Fruit fly (Drosophila melanogaster) whole organism: ENCODE results near the gene Ufl1.

Experiments used
- Dll ChIP-seq: fragments of >200 bp; optimal IDR thresholded peaks from 2 replicates; lab custom pipeline; 2017
- EcR ChIP-seq, 2 experiments: fragments of >200 bp; optimal IDR thresholded peaks; 2 replicates each; lab custom pipeline; 2017; ENCODE audit warnings: missing biosample characterization in 2 of 2, missing genetic modification characterization in 2 of 2, missing genetic modification reagents in 2 of 2
- usp ChIP-seq: fragments of >200 bp; optimal IDR thresholded peaks from 2 replicates; lab custom pipeline; 2017; ENCODE audit warnings: missing biosample characterization, missing genetic modification characterization, mixed read lengths

- TF ChIP-seq Dll (lab: Kevin White, UChicago) (no peak), usp (GFP tag; lab: Kevin White, UChicago) (no peak), EcR (GFP tag; optimal IDR thresholded peaks at IDR 0.05; lab: Kevin White, UChicago) (no peak)
Measured at dm6 chr3R:7060467-7060866, 13.8 kb downstream of the Ufl1 start, which contains the start of gene djl.
